Worm (Caenorhabditis elegans) whole organism, mixed stage, embryonic: ENCODE results near the gene R13H4.2.

ENCODE experiments used
- M03D4.4 ChIP-seq: sonication (generic microtip); optimal IDR thresholded peaks from 2 replicates; lab custom pipeline; 2017; ENCODE audit warnings: mild to moderate bottlenecking, missing genetic modification characterization, missing compliant biosample characterization
- bed-3 ChIP-seq: fragments of 200-800 bp; sonication (Bioruptor generic); optimal IDR thresholded peaks from 3 replicates; lab custom pipeline; 2018; ENCODE audit warnings: mild to moderate bottlenecking, missing genetic modification characterization, moderate library complexity, missing compliant biosample characterization
- blmp-1 ChIP-seq: fragments of 150-350 bp; optimal IDR thresholded peaks from 2 replicates; lab custom pipeline; 2014; ENCODE audit warnings: missing biosample characterization, missing genetic modification characterization
- ceh-83 ChIP-seq: fragments of 200-800 bp; sonication (Bioruptor generic); optimal IDR thresholded peaks from 2 replicates; lab custom pipeline; 2018; ENCODE audit warnings: mild to moderate bottlenecking, missing genetic modification characterization, missing compliant biosample characterization
- ces-1 ChIP-seq: fragments of 150-350 bp; optimal IDR thresholded peaks from 2 replicates; lab custom pipeline; 2014; ENCODE audit warnings: missing biosample characterization, missing genetic modification reagents, missing genetic modification characterization
- cnd-1 ChIP-seq: fragments of 200-800 bp; sonication (Bioruptor generic); optimal IDR thresholded peaks from 2 replicates; lab custom pipeline; 2018; ENCODE audit warnings: mild to moderate bottlenecking, missing genetic modification characterization, missing compliant biosample characterization
- elt-1 ChIP-seq: sonication (generic microtip); optimal IDR thresholded peaks from 2 replicates; lab custom pipeline; 2017; ENCODE audit warnings: missing genetic modification characterization, mild to moderate bottlenecking, missing compliant biosample characterization, antibody characterized with exemption, moderate library complexity, borderline replicate concordance; ENCODE audit not compliant: insufficient read depth
- flh-1 ChIP-seq: fragments of 200-800 bp; sonication (Bioruptor generic); optimal IDR thresholded peaks from 2 replicates; lab custom pipeline; 2018; ENCODE audit warnings: mild to moderate bottlenecking, missing genetic modification characterization, moderate library complexity, missing compliant biosample characterization
- ham-2 ChIP-seq: fragments of 200-800 bp; sonication (Bioruptor generic); optimal IDR thresholded peaks from 2 replicates; lab custom pipeline; 2018; ENCODE audit warnings: mild to moderate bottlenecking, missing genetic modification characterization, missing compliant biosample characterization
- hlh-1 ChIP-seq: fragments of 150-350 bp; optimal IDR thresholded peaks from 2 replicates; lab custom pipeline; 2014; ENCODE audit warnings: missing biosample characterization, missing genetic modification reagents, missing genetic modification characterization
- lin-13 ChIP-seq: fragments of 150-350 bp; optimal IDR thresholded peaks from 2 replicates; lab custom pipeline; 2014; ENCODE audit warnings: missing biosample characterization, missing genetic modification characterization
- lin-32 ChIP-seq: fragments of 200-800 bp; sonication (Bioruptor generic); optimal IDR thresholded peaks from 2 replicates; lab custom pipeline; 2018; ENCODE audit warnings: mild to moderate bottlenecking, missing genetic modification characterization, missing compliant biosample characterization
- lsy-2 ChIP-seq: fragments of 150-350 bp; optimal IDR thresholded peaks from 2 replicates; lab custom pipeline; 2014; ENCODE audit warnings: missing biosample characterization, missing genetic modification characterization
- mab-5 ChIP-seq: fragments of 150-350 bp; optimal IDR thresholded peaks from 2 replicates; lab custom pipeline; 2014; ENCODE audit warnings: missing biosample characterization, missing genetic modification characterization
- mep-1 ChIP-seq: fragments of 150-350 bp; optimal IDR thresholded peaks from 2 replicates; lab custom pipeline; 2017; ENCODE audit warnings: missing biosample characterization, missing genetic modification reagents, missing genetic modification characterization, inconsistent platforms
- mls-2 ChIP-seq: sonication (generic microtip); optimal IDR thresholded peaks from 2 replicates; lab custom pipeline; 2016; ENCODE audit warnings: mild to moderate bottlenecking, missing genetic modification characterization, moderate library complexity, missing compliant biosample characterization
- nhr-12 ChIP-seq: fragments of 150-350 bp; optimal IDR thresholded peaks from 2 replicates; lab custom pipeline; 2014; ENCODE audit warnings: missing biosample characterization, missing genetic modification characterization
- nhr-2 ChIP-seq: fragments of 150-350 bp; optimal IDR thresholded peaks from 2 replicates; lab custom pipeline; 2014; ENCODE audit warnings: missing biosample characterization, missing genetic modification characterization
- nhr-237 ChIP-seq: fragments of 150-350 bp; optimal IDR thresholded peaks from 2 replicates; lab custom pipeline; 2014; ENCODE audit warnings: missing biosample characterization, missing genetic modification characterization
- nhr-76 ChIP-seq: sonication (generic microtip); optimal IDR thresholded peaks from 2 replicates; lab custom pipeline; 2017; ENCODE audit warnings: missing biosample characterization, missing genetic modification characterization
- sem-2 ChIP-seq: fragments of 200-800 bp; sonication (Bioruptor generic); optimal IDR thresholded peaks from 2 replicates; lab custom pipeline; 2018; ENCODE audit warnings: mild to moderate bottlenecking, missing genetic modification characterization, missing compliant biosample characterization
- snpc-4 ChIP-seq: fragments of 150-350 bp; optimal IDR thresholded peaks from 2 replicates; lab custom pipeline; 2014; ENCODE audit warnings: missing biosample characterization, missing genetic modification characterization
- sptf-1 ChIP-seq: sonication (generic microtip); optimal IDR thresholded peaks from 2 replicates; lab custom pipeline; 2017; ENCODE audit warnings: mild to moderate bottlenecking, missing genetic modification characterization, moderate library complexity, missing compliant biosample characterization
- tbx-8 ChIP-seq: fragments of 200-800 bp; sonication (Bioruptor generic); optimal IDR thresholded peaks from 2 replicates; lab custom pipeline; 2018; ENCODE audit warnings: mild to moderate bottlenecking, missing genetic modification characterization, moderate library complexity, missing compliant biosample characterization
- unc-39 ChIP-seq: fragments of 150-350 bp; optimal IDR thresholded peaks from 2 replicates; lab custom pipeline; 2014; ENCODE audit warnings: missing biosample characterization, missing genetic modification characterization
- unc-62 ChIP-seq: fragments of 150-350 bp; optimal IDR thresholded peaks from 2 replicates; lab custom pipeline; 2014; ENCODE audit warnings: missing biosample characterization, missing genetic modification reagents, missing genetic modification characterization
- zip-8 ChIP-seq: fragments of 150-350 bp; optimal IDR thresholded peaks from 2 replicates; lab custom pipeline; 2014; ENCODE audit warnings: missing biosample characterization, missing genetic modification characterization
- ztf-11 ChIP-seq: fragments of 150-350 bp; optimal IDR thresholded peaks from 2 replicates; lab custom pipeline; 2014; ENCODE audit warnings: missing biosample characterization, missing genetic modification characterization

R13H4.2 gene

ce11 chrV:11883215-11883614, 47.0 kb downstream of the R13H4.2 start:
- no peak for TF ChIP-seq blmp-1 (tag; lab: Kevin White, UChicago)
- TF ChIP-seq bed-3 = no peak
- no peak for TF ChIP-seq tbx-8 (GFP tag; lab: Kevin White, UChicago)
- TF ChIP-seq M03D4.4 (tag; lab: Kevin White, UChicago) = no peak
- TF ChIP-seq snpc-4 = no peak
- no peak for TF ChIP-seq lin-32
- TF ChIP-seq ztf-11 (tag; lab: Kevin White, UChicago) = no peak
- TF ChIP-seq lsy-2 (tag; lab: Kevin White, UChicago) = no peak
- TF ChIP-seq unc-62 (GFP tag; lab: Kevin White, UChicago) = no peak
- no peak for TF ChIP-seq ham-2 (GFP tag; lab: Kevin White, UChicago)
- no peak for TF ChIP-seq ceh-83 (GFP tag; lab: Kevin White, UChicago)
- TF ChIP-seq zip-8 (tag; lab: Kevin White, UChicago) = no peak
- TF ChIP-seq nhr-76 (tag; lab: Kevin White, UChicago) = no peak
- TF ChIP-seq mls-2 (tag; lab: Kevin White, UChicago) = no peak
- no peak for TF ChIP-seq elt-1 (tag; lab: Kevin White, UChicago)
- TF ChIP-seq flh-1 (GFP tag; lab: Kevin White, UChicago) = no peak
- TF ChIP-seq mab-5 (tag; lab: Kevin White, UChicago) = no peak
- no peak for TF ChIP-seq ces-1 (GFP tag; lab: Kevin White, UChicago)
- TF ChIP-seq, all 35 proteins: peak for 0

ce11 chrV:11885087-11885486, 48.9 kb downstream of the R13H4.2 start:
- TF ChIP-seq unc-62 (GFP tag; lab: Kevin White, UChicago) = no peak
- no peak for TF ChIP-seq nhr-76 (tag; lab: Kevin White, UChicago)
- no peak for TF ChIP-seq nhr-12
- TF ChIP-seq nhr-2 (tag; lab: Kevin White, UChicago) = no peak
- TF ChIP-seq elt-1 (tag; lab: Kevin White, UChicago) = no peak
- TF ChIP-seq hlh-1 (tag; lab: Kevin White, UChicago) = no peak
- no peak for TF ChIP-seq tbx-8 (GFP tag; lab: Kevin White, UChicago)
- no peak for TF ChIP-seq sem-2 (GFP tag; lab: Kevin White, UChicago)
- TF ChIP-seq, all 35 proteins: peak for 0

- TF ChIP-seq sptf-1 (no peak), nhr-12 (no peak), unc-39 (no peak), hlh-1 (tag; lab: Kevin White, UChicago) (no peak), flh-1 (GFP tag; lab: Kevin White, UChicago) (no peak), nhr-2 (tag; lab: Kevin White, UChicago) (no peak), lin-32 (no peak), cnd-1 (tag; lab: Kevin White, UChicago) (no peak), mep-1 (tag; lab: Kevin White, UChicago) (no peak), mab-5 (tag; lab: Kevin White, UChicago) (no peak), elt-1 (tag; lab: Kevin White, UChicago) (no peak), M03D4.4 (tag; lab: Kevin White, UChicago) (no peak), tbx-8 (GFP tag; lab: Kevin White, UChicago) (no peak), bed-3 (no peak), lin-13 (tag; lab: Kevin White, UChicago) (no peak), nhr-237 (tag; lab: Kevin White, UChicago) (no peak), ces-1 (GFP tag; lab: Kevin White, UChicago) (no peak)
Measured at ce11 chrV:11885939-11886338, 49.7 kb downstream of the R13H4.2 start.
